Fruit fly (Drosophila melanogaster) whole organism, pupa: ENCODE results near the gene MED7.

ENCODE experiments used
- CG10348 ChIP-seq: fragments of 200-800 bp; sonication (Bioruptor generic); IDR thresholded peaks from 2 replicates; pipeline ENCODE4 v1.3.6; 2022; ENCODE audit warnings: missing biosample characterization, missing genetic modification characterization
- CG14655 ChIP-seq: fragments of 200-800 bp; sonication (Bioruptor generic); optimal IDR thresholded peaks from 3 replicates; lab custom pipeline; 2017; ENCODE audit warnings: mild to moderate bottlenecking, missing biosample characterization, missing genetic modification reagents, missing genetic modification characterization
- D1 ChIP-seq: fragments of 200-800 bp; sonication (Bioruptor generic); optimal IDR thresholded peaks from 2 replicates; lab custom pipeline; 2018; ENCODE audit warnings: missing biosample characterization, mild to moderate bottlenecking, missing genetic modification characterization, moderate library complexity
- Pif1A ChIP-seq: fragments of 200-800 bp; sonication (Bioruptor generic); optimal IDR thresholded peaks from 3 replicates; lab custom pipeline; 2016; ENCODE audit warnings: missing biosample characterization, missing genetic modification characterization
- rn ChIP-seq: fragments of 200-800 bp; sonication (Bioruptor generic); IDR thresholded peaks from 2 replicates; pipeline ENCODE4 v1.3.6; 2022; ENCODE audit warnings: missing biosample characterization, missing genetic modification characterization

- TF ChIP-seq CG10348 (GFP tag; lab: Robert Waterston, UW) (no peak), CG14655 (GFP tag; lab: Kevin White, UChicago) (no peak), Pif1A (GFP tag; lab: Kevin White, UChicago) (no peak), D1 (tag; lab: Kevin White, UChicago) (no peak), rn (no peak)
Measured at dm6 chr3R:10767526-10767925, 6.7 kb upstream of the MED7 start, which contains the start of gene TfIIFbeta.
